Fruit fly (Drosophila melanogaster): ENCODE results near the gene shop.

dm6 chrX:18830396-18830795 is 18.0 kb downstream of the shop start, which contains the start of gene CG7101:
- TF ChIP-seq CG14655 (GFP tag; optimal IDR thresholded peaks at IDR 0.05) (no peak), CG13204 (GFP tag; optimal IDR thresholded peaks at IDR 0.05) (no peak)

All from whole organism, pupa.